Worm (Caenorhabditis elegans) whole organism, L3 larva: ENCODE measurements around the gene T23F2.4.

Experiments
- nhr-11 ChIP-seq: fragments of 150-350 bp; optimal IDR thresholded peaks from 2 replicates; lab custom pipeline; 2014; ENCODE audit warnings: missing biosample characterization, missing genetic modification characterization
- nhr-12 ChIP-seq: fragments of 150-350 bp; optimal IDR thresholded peaks from 2 replicates; lab custom pipeline; 2014; ENCODE audit warnings: missing biosample characterization, missing genetic modification characterization

DNA sequence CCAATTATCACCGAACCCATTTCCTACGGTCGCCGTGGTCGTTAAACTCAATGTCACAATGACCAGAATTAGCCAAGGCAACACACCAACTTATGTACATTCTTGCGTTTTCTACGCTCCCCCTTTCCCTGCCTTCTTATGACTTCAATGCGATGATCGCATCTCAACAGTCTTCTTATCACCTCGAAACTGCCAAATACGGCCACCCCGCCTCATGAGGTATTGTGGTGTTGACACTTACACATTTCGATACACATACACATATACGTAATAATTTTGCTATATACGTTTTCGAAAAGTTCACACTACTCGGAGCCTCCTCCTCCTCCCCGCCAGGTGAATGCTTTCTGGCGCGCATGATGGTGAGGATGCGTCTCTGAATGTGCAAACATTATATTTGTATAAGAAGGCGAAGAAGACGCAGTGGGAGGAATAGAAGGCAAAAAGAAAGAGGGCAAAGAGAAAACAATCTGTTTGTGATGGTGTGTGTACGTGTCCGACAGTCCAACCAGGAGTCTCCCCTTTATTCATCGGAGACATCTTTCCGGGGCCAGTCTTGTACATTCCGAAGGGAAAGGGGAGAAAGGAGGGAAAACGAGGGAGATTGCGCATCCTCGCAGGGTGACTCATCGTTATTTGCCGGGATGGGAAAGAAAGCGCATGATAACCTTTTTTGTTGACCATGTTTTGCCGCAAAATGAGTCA is 34.9 kb downstream of the T23F2.4 start:
- TF ChIP-seq nhr-11 (tag; lab: Kevin White, UChicago), result no peak
- TF ChIP-seq nhr-12 (tag; lab: Kevin White, UChicago), result no peak
